Worm (Caenorhabditis elegans) whole organism, late embryonic: ENCODE measurements around the gene nhr-30.

Experiments
- fax-1 ChIP-seq: sonication (generic microtip); optimal IDR thresholded peaks from 2 replicates; lab custom pipeline; 2016; ENCODE audit warnings: missing genotype, missing genetic modification characterization, missing compliant biosample characterization
- madf-2 ChIP-seq: sonication (generic microtip); optimal IDR thresholded peaks from 2 replicates; lab custom pipeline; 2017; ENCODE audit warnings: missing genetic modification characterization, missing compliant biosample characterization
- nhr-11 ChIP-seq: fragments of 150-350 bp; optimal IDR thresholded peaks from 2 replicates; lab custom pipeline; 2014; ENCODE audit warnings: missing biosample characterization, missing genetic modification characterization
- pax-1 ChIP-seq: fragments of 150-350 bp; optimal IDR thresholded peaks from 2 replicates; lab custom pipeline; 2014; ENCODE audit warnings: missing biosample characterization, missing genetic modification characterization
- pha-2 ChIP-seq: sonication (generic microtip); optimal IDR thresholded peaks from 2 replicates; lab custom pipeline; 2017; ENCODE audit warnings: mild to moderate bottlenecking, missing genetic modification characterization, missing compliant biosample characterization
- rnt-1 ChIP-seq: sonication (generic microtip); optimal IDR thresholded peaks from 2 replicates; lab custom pipeline; 2016; ENCODE audit warnings: missing genetic modification characterization, missing compliant biosample characterization
- unc-55 ChIP-seq: sonication (generic microtip); optimal IDR thresholded peaks from 2 replicates; lab custom pipeline; 2017; ENCODE audit warnings: missing biosample characterization, missing genetic modification reagents, missing genetic modification characterization

DNA sequence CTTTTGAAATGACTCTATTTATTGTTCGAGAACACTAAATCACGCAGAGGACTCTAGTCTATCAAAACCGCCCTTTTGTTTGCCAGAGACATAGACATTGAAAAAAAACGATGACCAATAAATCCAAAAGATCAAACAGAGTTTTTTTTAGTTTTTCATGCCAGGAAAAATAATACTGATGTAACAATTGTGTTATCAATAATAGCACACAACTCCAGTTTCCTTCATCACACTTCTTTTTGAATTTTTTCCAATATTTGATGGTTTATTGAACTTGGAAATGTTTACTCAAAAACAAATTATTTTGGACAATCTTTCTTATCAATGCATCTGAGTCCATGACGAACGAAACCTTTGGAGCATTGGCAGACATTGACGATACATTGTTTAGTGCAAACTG is 9.0 kb downstream of the nhr-30 start, which contains the start of gene C25E10.8:
- no peak for TF ChIP-seq nhr-11 (tag; lab: Kevin White, UChicago)
- no peak for TF ChIP-seq pha-2 (tag; lab: Kevin White, UChicago)
- TF ChIP-seq rnt-1 (tag; lab: Kevin White, UChicago), result no peak
- TF ChIP-seq pax-1, result no peak
- TF ChIP-seq madf-2, result no peak
- TF ChIP-seq fax-1, result no peak
- TF ChIP-seq unc-55, result no peak
